Fruit fly (Drosophila melanogaster): ENCODE measurements around the gene CG4598.
A peak's percentile ranks its signal among the peaks of the same experiment; 100 is the strongest.

The CG4598 gene

DNA sequence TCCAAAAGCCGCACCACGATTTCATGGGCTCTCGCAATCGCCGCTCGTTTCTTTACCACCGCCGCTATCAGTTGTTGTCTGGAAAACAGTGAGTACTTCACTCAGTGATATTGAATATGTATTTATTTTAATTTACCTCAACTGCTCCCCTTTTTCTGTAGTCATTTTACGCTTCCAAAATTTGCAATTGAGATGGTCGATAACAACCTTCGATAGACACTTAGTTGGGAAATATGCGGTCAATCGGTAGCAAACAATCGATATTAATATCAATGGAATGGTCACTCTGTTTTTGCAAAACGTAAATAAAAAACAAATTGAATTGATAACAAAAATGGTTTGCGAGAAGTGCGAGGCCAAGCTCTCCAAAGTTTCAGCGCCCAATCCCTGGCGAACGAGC is 27.8 kb upstream of the CG4598 start, which contains the start of the genes CG34183 and CG4537:
Gene CG34183 (minus strand): TSS at position 197 of the 400 bp plus-strand sequence.
Gene CG4537 (plus strand): TSS at position 310 of the 400 bp plus-strand sequence.
- TF ChIP-seq Dip3 (GFP tag; optimal IDR thresholded peaks at IDR 0.05) (no peak), CG6765 (GFP tag; optimal IDR thresholded peaks at IDR 0.05) (no peak), CG1832 (GFP tag; optimal IDR thresholded peaks at IDR 0.05) (no peak), dpn (GFP tag; optimal IDR thresholded peaks at IDR 0.05) (no peak), sens (GFP tag) (peak; percentile 58), HLHmδ (GFP tag; optimal IDR thresholded peaks at IDR 0.05) (no peak), bigmax (GFP tag; optimal IDR thresholded peaks at IDR 0.05) (no peak), gem (tag; optimal IDR thresholded peaks at IDR 0.05) (no peak), CG15269 (tag; optimal IDR thresholded peaks at IDR 0.05) (no peak), CG13424 (tag; optimal IDR thresholded peaks at IDR 0.05) (no peak), unc-4 (GFP tag; IDR thresholded peaks at IDR 0.05; ENCODE audit: partially characterized antibody) (peak; percentile 92), TFAM (GFP tag; optimal IDR thresholded peaks at IDR 0.05) (no peak), aop (GFP tag; IDR thresholded peaks at IDR 0.05) (no peak), Tbp (GFP tag; optimal IDR thresholded peaks at IDR 0.05) (no peak), CG1792 (GFP tag; optimal IDR thresholded peaks at IDR 0.05) (no peak), crp (GFP tag; optimal IDR thresholded peaks at IDR 0.05) (peak in 1 of 2 experiments; percentile 30), trem (tag; optimal IDR thresholded peaks at IDR 0.05) (peak; percentile 44), dm (GFP tag; optimal IDR thresholded peaks at IDR 0.05) (no peak), CG7987 (GFP tag; optimal IDR thresholded peaks at IDR 0.05) (no peak), BtbVII (GFP tag; optimal IDR thresholded peaks at IDR 0.05) (no peak), Rfx (GFP tag; IDR thresholded peaks at IDR 0.05) (peak; percentile 39; the same call in 1 of the 2 replicates), oc (tag; optimal IDR thresholded peaks at IDR 0.05) (no peak), CG7556 (GFP tag; optimal IDR thresholded peaks at IDR 0.05) (no peak), sr (GFP tag; IDR thresholded peaks at IDR 0.05) (no peak), CG13296 (GFP tag; optimal IDR thresholded peaks at IDR 0.05) (no peak), stwl (tag; optimal IDR thresholded peaks at IDR 0.05) (peak; percentile 94), dan (GFP tag; IDR thresholded peaks at IDR 0.05) (no peak), klu (GFP tag; IDR thresholded peaks at IDR 0.05) (no peak), cg (GFP tag; optimal IDR thresholded peaks at IDR 0.05) (no peak), PHDP (tag; optimal IDR thresholded peaks at IDR 0.05) (no peak), Dll (GFP tag; IDR thresholded peaks at IDR 0.05; ENCODE audit: partially characterized antibody) (peak; percentile 90), CG2875 (GFP tag; optimal IDR thresholded peaks at IDR 0.05) (no peak), pros (GFP tag; optimal IDR thresholded peaks at IDR 0.05) (no peak), nerfin-1 (tag; optimal IDR thresholded peaks at IDR 0.05) (no peak), CG8765 (GFP tag; IDR thresholded peaks at IDR 0.05) (no peak), mld (GFP tag; IDR thresholded peaks at IDR 0.05; ENCODE audit: partially characterized antibody) (peak; percentile 60; the same call in 2 of the 3 replicates), fru (optimal IDR thresholded peaks at IDR 0.05) (no peak), CTCF (GFP tag; optimal IDR thresholded peaks at IDR 0.05) (no peak), esg (GFP tag; conservative IDR thresholded peaks at IDR 0.05) (no peak), ERR (GFP tag; optimal IDR thresholded peaks at IDR 0.05) (no peak), CG13287 (GFP tag; IDR thresholded peaks at IDR 0.05; ENCODE audit: partially characterized antibody) (peak; percentile 96), CG14710 (tag; optimal IDR thresholded peaks at IDR 0.05) (peak; percentile 35), CG11723 (GFP tag; optimal IDR thresholded peaks at IDR 0.05) (no peak), wek (GFP tag; optimal IDR thresholded peaks at IDR 0.05) (no peak), CG10147 (GFP tag; optimal IDR thresholded peaks at IDR 0.05) (no peak), CG14667 (GFP tag; IDR thresholded peaks at IDR 0.05) (no peak), CG31388 (GFP tag; optimal IDR thresholded peaks at IDR 0.05) (no peak), CG16779 (GFP tag; IDR thresholded peaks at IDR 0.05) (no peak), yki (optimal IDR thresholded peaks at IDR 0.05) (no peak), Hey (tag; optimal IDR thresholded peaks at IDR 0.05) (no peak), croc (GFP tag; conservative IDR thresholded peaks at IDR 0.05) (no peak), unpg (GFP tag; optimal IDR thresholded peaks at IDR 0.05) (no peak)

All from whole organism, embryonic.